Fruit fly (Drosophila melanogaster) whole organism, embryonic: Measurements from ENCODE around the gene CG5254.
A peak's percentile ranks its signal among the peaks of the same experiment; 100 is the strongest.

Experiments used
- BtbVII ChIP-seq: fragments of 200-800 bp; sonication (Bioruptor generic); optimal IDR thresholded peaks from 3 replicates; lab custom pipeline; 2017; ENCODE audit warnings: missing biosample characterization, mild to moderate bottlenecking, missing genetic modification characterization
- CG14667 ChIP-seq: fragments of 200-800 bp; sonication (Bioruptor generic); IDR thresholded peaks from 2 replicates; pipeline ENCODE4 v1.3.6; 2022; ENCODE audit warnings: missing biosample characterization, missing genetic modification characterization
- CG16813 ChIP-seq: fragments of 200-800 bp; sonication (Bioruptor generic); IDR thresholded peaks from 3 replicates; pipeline ENCODE4 v1.3.6; 2022; ENCODE audit warnings: missing biosample characterization, missing genetic modification characterization; ENCODE audit not compliant: partially characterized antibody
- CG8478 ChIP-seq: fragments of >200 bp; optimal IDR thresholded peaks from 2 replicates; lab custom pipeline; 2018
- chif ChIP-seq, 2 experiments: fragments of 200-800 bp; sonication (Bioruptor generic); optimal IDR thresholded peaks; 3 replicates each; lab custom pipeline; 2016; ENCODE audit warnings: missing biosample characterization in 2 of 2, missing genetic modification characterization in 2 of 2
- nerfin-1 ChIP-seq: fragments of 200-800 bp; sonication (Bioruptor generic); optimal IDR thresholded peaks from 3 replicates; lab custom pipeline; 2019; ENCODE audit warnings: missing biosample characterization, mild to moderate bottlenecking, missing genetic modification characterization, moderate library complexity
- slbo ChIP-seq: fragments of 200-800 bp; sonication (Bioruptor generic); IDR thresholded peaks from 2 replicates; pipeline ENCODE4 v1.3.6; 2022; ENCODE audit warnings: missing biosample characterization, missing genetic modification characterization
- ttk ChIP-seq: fragments of 200-800 bp; sonication (Bioruptor generic); IDR thresholded peaks from 2 replicates; pipeline ENCODE4 v2.1.2; 2022; ENCODE audit warnings: missing biosample characterization, missing genetic modification characterization

DNA sequence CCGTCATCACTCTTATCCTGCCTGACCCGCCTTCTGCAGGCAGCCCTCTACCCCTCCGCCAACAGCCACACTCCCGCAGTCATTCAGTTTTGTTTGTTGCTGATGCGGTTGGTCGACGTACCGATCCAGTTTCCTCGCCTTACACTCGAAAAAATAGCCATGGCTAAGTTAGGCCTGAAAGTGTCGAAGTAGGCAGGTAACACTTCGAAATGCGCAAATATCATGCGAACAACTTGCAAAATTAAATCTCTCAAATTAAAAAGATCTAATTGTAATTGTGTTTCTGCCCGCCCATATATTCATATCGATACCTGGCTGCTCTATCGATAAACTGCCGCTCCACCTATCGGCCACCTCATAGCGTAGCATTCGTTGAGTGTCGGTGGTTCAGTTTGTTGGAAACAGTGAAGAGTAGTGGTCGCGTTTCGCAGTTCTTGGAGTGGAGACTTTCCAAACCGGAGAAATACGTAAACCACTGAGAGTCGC lies 19.5 kb downstream of the CG5254 start, which contains the start of gene fz3:
- TF ChIP-seq CG16813 (GFP tag; lab: Robert Waterston, UW) = peak; percentile 85
- no peak for TF ChIP-seq ttk (GFP tag; lab: Robert Waterston, UW)
- no peak for TF ChIP-seq slbo (GFP tag; lab: Robert Waterston, UW)
- no peak for TF ChIP-seq BtbVII (GFP tag; lab: Kevin White, UChicago)
- TF ChIP-seq nerfin-1 (tag; lab: Kevin White, UChicago) = no peak
- no peak for TF ChIP-seq CG14667 (GFP tag; lab: Robert Waterston, UW)
- TF ChIP-seq CG8478 (lab: Kevin White, UChicago) = no peak
- TF ChIP-seq chif (GFP tag; optimal IDR thresholded peaks at IDR 0.05; lab: Kevin White, UChicago) = no peak
